Worm (Caenorhabditis elegans) whole organism, late embryonic: ENCODE results near the gene ace-4.

Experiments
- C08G9.2 ChIP-seq: sonication (generic microtip); optimal IDR thresholded peaks from 2 replicates; lab custom pipeline; 2016; ENCODE audit warnings: mild to moderate bottlenecking, missing genetic modification characterization, moderate library complexity, missing compliant biosample characterization
- C38D4.7 ChIP-seq: fragments of 200-800 bp; sonication (Bioruptor generic); optimal IDR thresholded peaks from 2 replicates; lab custom pipeline; 2018; ENCODE audit warnings: mild to moderate bottlenecking, missing genetic modification characterization, moderate library complexity, missing compliant biosample characterization
- F13H6.1 ChIP-seq: sonication (generic microtip); optimal IDR thresholded peaks from 2 replicates; lab custom pipeline; 2016; ENCODE audit warnings: missing genetic modification characterization, missing compliant biosample characterization
- K02D7.2 ChIP-seq: sonication (generic microtip); optimal IDR thresholded peaks from 2 replicates; lab custom pipeline; 2017; ENCODE audit warnings: mild to moderate bottlenecking, missing genetic modification characterization, missing compliant biosample characterization
- Y22D7AL.16 ChIP-seq: sonication (generic microtip); optimal IDR thresholded peaks from 2 replicates; lab custom pipeline; 2016; ENCODE audit warnings: missing genetic modification characterization, missing compliant biosample characterization
- ahr-1 ChIP-seq: sonication (generic microtip); optimal IDR thresholded peaks from 2 replicates; lab custom pipeline; 2016; ENCODE audit warnings: missing genetic modification characterization, missing compliant biosample characterization
- ama-1 ChIP-seq: fragments of 150-350 bp; optimal IDR thresholded peaks from 2 replicates; lab custom pipeline; 2014
- ceh-14 ChIP-seq: sonication (generic microtip); optimal IDR thresholded peaks from 2 replicates; lab custom pipeline; 2016; ENCODE audit warnings: missing genotype, missing genetic modification characterization, missing compliant biosample characterization
- ceh-18 ChIP-seq: sonication (generic microtip); optimal IDR thresholded peaks from 2 replicates; lab custom pipeline; 2016; ENCODE audit warnings: missing genetic modification characterization, missing compliant biosample characterization
- ceh-19 ChIP-seq: fragments of 200-800 bp; sonication (Bioruptor generic); optimal IDR thresholded peaks from 2 replicates; lab custom pipeline; 2018; ENCODE audit warnings: mild to moderate bottlenecking, missing genetic modification characterization, missing compliant biosample characterization
- ceh-2 ChIP-seq: sonication (generic microtip); optimal IDR thresholded peaks from 2 replicates; lab custom pipeline; 2016; ENCODE audit warnings: missing genotype, missing genetic modification characterization, missing compliant biosample characterization
- ceh-22 ChIP-seq: sonication (generic microtip); optimal IDR thresholded peaks from 2 replicates; lab custom pipeline; 2017; ENCODE audit warnings: missing biosample characterization, missing genetic modification characterization
- ceh-24 ChIP-seq: sonication (generic microtip); optimal IDR thresholded peaks from 2 replicates; lab custom pipeline; 2016; ENCODE audit warnings: mild to moderate bottlenecking, missing genetic modification characterization, missing compliant biosample characterization
- ceh-31 ChIP-seq: sonication (generic microtip); optimal IDR thresholded peaks from 2 replicates; lab custom pipeline; 2016; ENCODE audit warnings: missing genetic modification characterization, missing compliant biosample characterization
- ceh-34 ChIP-seq: sonication (generic microtip); optimal IDR thresholded peaks from 2 replicates; lab custom pipeline; 2016; ENCODE audit warnings: mild to moderate bottlenecking, missing genetic modification characterization, missing compliant biosample characterization
- ceh-48 ChIP-seq: sonication (generic microtip); optimal IDR thresholded peaks from 2 replicates; lab custom pipeline; 2016; ENCODE audit warnings: missing genetic modification characterization, inconsistent platforms, missing compliant biosample characterization
- ceh-6 ChIP-seq: fragments of 200-800 bp; sonication (Bioruptor generic); optimal IDR thresholded peaks from 2 replicates; lab custom pipeline; 2018; ENCODE audit warnings: mild to moderate bottlenecking, missing genetic modification characterization, missing compliant biosample characterization
- ceh-9 ChIP-seq: sonication (generic microtip); optimal IDR thresholded peaks from 2 replicates; lab custom pipeline; 2016; ENCODE audit warnings: mild to moderate bottlenecking, missing genetic modification characterization, inconsistent platforms, missing compliant biosample characterization
- che-1 ChIP-seq: sonication (generic microtip); optimal IDR thresholded peaks from 2 replicates; lab custom pipeline; 2016; ENCODE audit warnings: mild to moderate bottlenecking, missing genetic modification characterization, missing compliant biosample characterization
- elt-2 ChIP-seq: sonication (generic microtip); optimal IDR thresholded peaks from 2 replicates; lab custom pipeline; 2016; ENCODE audit warnings: missing genetic modification reagents, missing genetic modification characterization, missing compliant biosample characterization
- ets-4 ChIP-seq: sonication (generic microtip); optimal IDR thresholded peaks from 2 replicates; lab custom pipeline; 2016; ENCODE audit warnings: missing genetic modification characterization, missing compliant biosample characterization
- eyg-1 ChIP-seq: sonication (generic microtip); optimal IDR thresholded peaks from 2 replicates; lab custom pipeline; 2016; ENCODE audit warnings: missing genotype, missing genetic modification characterization, missing compliant biosample characterization
- fax-1 ChIP-seq: sonication (generic microtip); optimal IDR thresholded peaks from 2 replicates; lab custom pipeline; 2016; ENCODE audit warnings: missing genotype, missing genetic modification characterization, missing compliant biosample characterization
- fkh-10 ChIP-seq: fragments of 150-350 bp; optimal IDR thresholded peaks from 2 replicates; lab custom pipeline; 2014; ENCODE audit warnings: missing biosample characterization, missing genetic modification reagents, missing genetic modification characterization
- fkh-6 ChIP-seq: sonication (generic microtip); optimal IDR thresholded peaks from 2 replicates; lab custom pipeline; 2016; ENCODE audit warnings: missing genetic modification characterization, missing compliant biosample characterization
- gmeb-2 ChIP-seq: sonication (generic microtip); optimal IDR thresholded peaks from 2 replicates; lab custom pipeline; 2016; ENCODE audit warnings: missing genetic modification characterization, inconsistent platforms, missing compliant biosample characterization
- hlh-13 ChIP-seq: fragments of 200-800 bp; sonication (Bioruptor generic); optimal IDR thresholded peaks from 2 replicates; lab custom pipeline; 2018; ENCODE audit warnings: mild to moderate bottlenecking, missing genetic modification characterization, missing compliant biosample characterization
- hlh-15 ChIP-seq: sonication (generic microtip); optimal IDR thresholded peaks from 2 replicates; lab custom pipeline; 2016; ENCODE audit warnings: missing genetic modification characterization, missing compliant biosample characterization
- lim-6 ChIP-seq: sonication (generic microtip); optimal IDR thresholded peaks from 2 replicates; lab custom pipeline; 2016; ENCODE audit warnings: missing genetic modification characterization, missing compliant biosample characterization
- lin-11 ChIP-seq: fragments of 200-800 bp; sonication (Bioruptor generic); optimal IDR thresholded peaks from 2 replicates; lab custom pipeline; 2018; ENCODE audit warnings: mild to moderate bottlenecking, missing genetic modification characterization, missing compliant biosample characterization
- madf-2 ChIP-seq: sonication (generic microtip); optimal IDR thresholded peaks from 2 replicates; lab custom pipeline; 2017; ENCODE audit warnings: missing genetic modification characterization, missing compliant biosample characterization
- nfya-1 ChIP-seq: sonication (generic microtip); optimal IDR thresholded peaks from 2 replicates; lab custom pipeline; 2017; ENCODE audit warnings: missing genetic modification characterization, mild to moderate bottlenecking, missing compliant biosample characterization, antibody characterized with exemption, moderate library complexity
- nhr-11 ChIP-seq: fragments of 150-350 bp; optimal IDR thresholded peaks from 2 replicates; lab custom pipeline; 2014; ENCODE audit warnings: missing biosample characterization, missing genetic modification characterization
- nhr-232 ChIP-seq: sonication (generic microtip); optimal IDR thresholded peaks from 2 replicates; lab custom pipeline; 2016; ENCODE audit warnings: missing genetic modification characterization, missing compliant biosample characterization
- npax-4 ChIP-seq: sonication (generic microtip); optimal IDR thresholded peaks from 2 replicates; lab custom pipeline; 2016; ENCODE audit warnings: missing genetic modification characterization, missing compliant biosample characterization
- pat-9 ChIP-seq: fragments of 200-800 bp; sonication (Bioruptor generic); optimal IDR thresholded peaks from 2 replicates; lab custom pipeline; 2018; ENCODE audit warnings: mild to moderate bottlenecking, missing genetic modification characterization, moderate library complexity, missing compliant biosample characterization
- pax-1 ChIP-seq: fragments of 150-350 bp; optimal IDR thresholded peaks from 2 replicates; lab custom pipeline; 2014; ENCODE audit warnings: missing biosample characterization, missing genetic modification characterization
- pha-2 ChIP-seq: sonication (generic microtip); optimal IDR thresholded peaks from 2 replicates; lab custom pipeline; 2017; ENCODE audit warnings: mild to moderate bottlenecking, missing genetic modification characterization, missing compliant biosample characterization
- pha-4 ChIP-seq: fragments of 150-350 bp; optimal IDR thresholded peaks from 2 replicates; lab custom pipeline; 2018; ENCODE audit warnings: missing biosample characterization, missing genetic modification reagents, missing genetic modification characterization
- pqm-1 ChIP-seq: sonication (generic microtip); optimal IDR thresholded peaks from 2 replicates; lab custom pipeline; 2016; ENCODE audit warnings: missing genetic modification characterization, missing compliant biosample characterization
- pros-1 ChIP-seq: fragments of 150-350 bp; optimal IDR thresholded peaks from 2 replicates; lab custom pipeline; 2014; ENCODE audit warnings: missing biosample characterization, missing genetic modification reagents, missing genetic modification characterization
- ref-2 ChIP-seq: sonication (generic microtip); optimal IDR thresholded peaks from 2 replicates; lab custom pipeline; 2016; ENCODE audit warnings: missing genetic modification characterization, missing compliant biosample characterization
- sdc-2 ChIP-seq: sonication (generic microtip); optimal IDR thresholded peaks from 2 replicates; lab custom pipeline; 2016; ENCODE audit warnings: missing genotype, missing genetic modification characterization, missing compliant biosample characterization
- sox-4 ChIP-seq: sonication (generic microtip); optimal IDR thresholded peaks from 2 replicates; lab custom pipeline; 2017; ENCODE audit warnings: mild to moderate bottlenecking, missing genetic modification characterization, inconsistent platforms, missing compliant biosample characterization
- syd-9 ChIP-seq: sonication (generic microtip); optimal IDR thresholded peaks from 2 replicates; lab custom pipeline; 2016; ENCODE audit warnings: mild to moderate bottlenecking, missing genetic modification characterization, moderate library complexity, missing compliant biosample characterization
- tbx-2 ChIP-seq: sonication (generic microtip); optimal IDR thresholded peaks from 2 replicates; lab custom pipeline; 2016; ENCODE audit warnings: missing genetic modification characterization, missing compliant biosample characterization
- tbx-7 ChIP-seq: sonication (generic microtip); optimal IDR thresholded peaks from 2 replicates; lab custom pipeline; 2016; ENCODE audit warnings: missing genotype, missing genetic modification characterization, missing compliant biosample characterization
- ttx-3 ChIP-seq: sonication (generic microtip); optimal IDR thresholded peaks from 2 replicates; lab custom pipeline; 2016; ENCODE audit warnings: missing genetic modification reagents, missing genetic modification characterization, missing compliant biosample characterization
- unc-3 ChIP-seq, 2 experiments: fragments of 200-800 bp in 1 of 2; sonication (Bioruptor generic) in 1 of 2; sonication (generic microtip) in 1 of 2; conservative IDR thresholded peaks in 1 of 2; optimal IDR thresholded peaks in 1 of 2; 2 replicates each; pipeline versions ENCODE4 v1.3.6 to Lab custom; 2016 to 2022; ENCODE audit warnings: missing compliant biosample characterization in 2 of 2, missing genetic modification characterization in 2 of 2, missing genetic modification reagents in 1 of 2
- unc-55 ChIP-seq: sonication (generic microtip); optimal IDR thresholded peaks from 2 replicates; lab custom pipeline; 2017; ENCODE audit warnings: missing biosample characterization, missing genetic modification reagents, missing genetic modification characterization
- unc-86 ChIP-seq: sonication (generic microtip); optimal IDR thresholded peaks from 2 replicates; lab custom pipeline; 2016; ENCODE audit warnings: missing genetic modification characterization, missing compliant biosample characterization
- zip-5 ChIP-seq: sonication (generic microtip); optimal IDR thresholded peaks from 2 replicates; lab custom pipeline; 2016; ENCODE audit warnings: missing genetic modification characterization, missing compliant biosample characterization
- ztf-16 ChIP-seq: sonication (generic microtip); optimal IDR thresholded peaks from 2 replicates; lab custom pipeline; 2017; ENCODE audit warnings: missing genetic modification characterization, missing compliant biosample characterization

ace-4 gene

DNA sequence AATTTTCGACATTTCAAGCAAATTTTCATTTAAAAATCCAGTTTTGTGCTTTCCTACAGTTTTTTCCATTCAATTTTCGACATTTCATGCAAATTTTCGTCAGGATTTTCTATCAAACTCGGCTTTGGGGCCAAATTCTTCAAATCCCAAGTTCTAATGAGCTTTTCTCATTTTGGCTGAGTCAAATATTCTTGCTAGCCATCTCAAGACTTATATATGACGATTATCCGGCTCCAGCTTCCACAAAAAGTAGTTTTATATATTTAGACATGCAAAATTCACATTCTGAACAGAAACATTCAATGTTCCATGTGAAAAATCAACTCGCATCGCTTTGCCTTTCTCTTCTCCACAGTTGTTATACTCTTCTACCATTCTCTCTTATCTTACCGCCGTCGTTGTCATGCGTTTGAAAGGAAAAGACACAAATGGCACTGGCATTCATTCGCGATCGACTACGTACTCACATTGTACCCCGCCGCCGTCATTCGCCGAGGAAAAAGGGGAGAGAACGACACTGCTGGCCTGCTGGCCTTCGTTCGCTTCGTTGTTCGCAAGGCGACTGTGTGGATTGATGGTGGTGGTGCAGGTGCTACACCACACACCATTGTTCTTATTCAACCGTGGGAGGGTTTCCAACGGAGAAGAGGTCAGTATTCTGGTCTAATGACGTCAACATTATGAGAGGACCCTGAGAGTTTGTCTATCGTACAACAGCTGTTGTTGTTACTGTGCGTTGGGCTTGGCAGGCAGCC is 50.1 kb downstream of the ace-4 start:
- no peak for TF ChIP-seq pat-9 (tag; lab: Kevin White, UChicago)
- no peak for TF ChIP-seq Y22D7AL.16 (tag; lab: Kevin White, UChicago)
- no peak for TF ChIP-seq C08G9.2
- no peak for TF ChIP-seq ztf-16 (tag; lab: Kevin White, UChicago)
- TF ChIP-seq tbx-7 (tag; lab: Kevin White, UChicago) = no peak
- TF ChIP-seq ceh-9 (tag; lab: Kevin White, UChicago) = no peak
- TF ChIP-seq ceh-19 (GFP tag; lab: Kevin White, UChicago) = peak; percentile 44
- no peak for TF ChIP-seq ceh-6 (GFP tag; lab: Kevin White, UChicago)
- no peak for TF ChIP-seq zip-5 (tag; lab: Kevin White, UChicago)
- TF ChIP-seq pha-4 (tag; lab: Kevin White, UChicago) = no peak
- no peak for TF ChIP-seq ceh-22 (tag; lab: Kevin White, UChicago)
- no peak for TF ChIP-seq hlh-15 (tag; lab: Kevin White, UChicago)
- no peak for TF ChIP-seq ahr-1 (tag; lab: Kevin White, UChicago)
- TF ChIP-seq hlh-13 (GFP tag; lab: Kevin White, UChicago) = no peak
- peak; percentile 2 for TF ChIP-seq ceh-34 (tag; lab: Kevin White, UChicago)
- TF ChIP-seq fkh-10 (GFP tag; lab: Kevin White, UChicago) = no peak
- TF ChIP-seq fax-1 = no peak
- TF ChIP-seq madf-2 (tag; lab: Kevin White, UChicago) = peak; percentile 91
- peak; percentile 35 for TF ChIP-seq elt-2 (tag; lab: Kevin White, UChicago)
- no peak for TF ChIP-seq pax-1 (tag; lab: Kevin White, UChicago)
- no peak for TF ChIP-seq lim-6
- no peak for TF ChIP-seq che-1
- no peak for TF ChIP-seq ttx-3 (tag; lab: Kevin White, UChicago)
- TF ChIP-seq ceh-2 = peak; percentile 16
- peak; percentile 36 for TF ChIP-seq ceh-31 (tag; lab: Kevin White, UChicago)
- peak; percentile 62 for TF ChIP-seq tbx-2 (tag; lab: Kevin White, UChicago)
- TF ChIP-seq lin-11 = no peak
- peak; percentile 86 for TF ChIP-seq ref-2 (tag; lab: Kevin White, UChicago)
- TF ChIP-seq unc-3 (GFP tag; conservative IDR thresholded peaks at IDR 0.05; lab: Robert Waterston, UW) = no peak
- TF ChIP-seq unc-3 (tag; optimal IDR thresholded peaks at IDR 0.05; lab: Kevin White, UChicago) = no peak
- no peak for TF ChIP-seq sox-4 (tag; lab: Kevin White, UChicago)
- no peak for TF ChIP-seq ama-1 (lab: Kevin White, UChicago)
- no peak for TF ChIP-seq gmeb-2 (tag; lab: Kevin White, UChicago)
- TF ChIP-seq npax-4 (tag; lab: Kevin White, UChicago) = no peak
- no peak for TF ChIP-seq pros-1
- TF ChIP-seq syd-9 (tag; lab: Kevin White, UChicago) = no peak
- no peak for TF ChIP-seq fkh-6 (tag; lab: Kevin White, UChicago)
- peak; percentile 5 for TF ChIP-seq sdc-2
- no peak for TF ChIP-seq F13H6.1
- TF ChIP-seq ceh-18 = no peak
- peak; percentile 6 for TF ChIP-seq unc-55
- TF ChIP-seq K02D7.2 (tag; lab: Kevin White, UChicago) = no peak
- TF ChIP-seq nfya-1 (tag; lab: Kevin White, UChicago) = peak; percentile 44
- no peak for TF ChIP-seq ceh-48 (tag; lab: Kevin White, UChicago)
- no peak for TF ChIP-seq nhr-11 (tag; lab: Kevin White, UChicago)
- TF ChIP-seq ets-4 = no peak
- TF ChIP-seq pqm-1 (tag; lab: Kevin White, UChicago) = no peak
- TF ChIP-seq unc-86 (tag; lab: Kevin White, UChicago) = no peak
- TF ChIP-seq C38D4.7 (GFP tag; lab: Kevin White, UChicago) = no peak
- no peak for TF ChIP-seq ceh-24
- no peak for TF ChIP-seq pha-2 (tag; lab: Kevin White, UChicago)
- TF ChIP-seq ceh-14 (tag; lab: Kevin White, UChicago) = no peak
- TF ChIP-seq nhr-232 (tag; lab: Kevin White, UChicago) = peak; percentile 19
- TF ChIP-seq eyg-1 (tag; lab: Kevin White, UChicago) = no peak
